Worm (Caenorhabditis elegans) whole organism, early embryonic: Measurements from ENCODE around the gene D1054.8.

Source experiments
- B0310.2 ChIP-seq: sonication (generic microtip); optimal IDR thresholded peaks from 2 replicates; lab custom pipeline; 2016; ENCODE audit warnings: mild to moderate bottlenecking, missing genetic modification characterization, missing compliant biosample characterization
- F13C5.2 ChIP-seq: sonication (generic microtip); optimal IDR thresholded peaks from 2 replicates; lab custom pipeline; 2017; ENCODE audit warnings: mild to moderate bottlenecking, missing genetic modification characterization, inconsistent platforms, missing compliant biosample characterization
- ama-1 ChIP-seq: fragments of 150-350 bp; optimal IDR thresholded peaks from 2 replicates; lab custom pipeline; 2014
- ceh-36 ChIP-seq: sonication (generic microtip); optimal IDR thresholded peaks from 2 replicates; lab custom pipeline; 2016; ENCODE audit warnings: missing genetic modification characterization, inconsistent platforms, missing compliant biosample characterization
- flt-1 ChIP-seq: fragments of 200-800 bp; sonication (Bioruptor generic); IDR thresholded peaks from 2 replicates; pipeline ENCODE4 v1.3.6; 2022; ENCODE audit warnings: missing genetic modification characterization, missing compliant biosample characterization
- hmg-4 ChIP-seq: fragments of 200-800 bp; sonication (Bioruptor generic); optimal IDR thresholded peaks from 2 replicates; lab custom pipeline; 2018; ENCODE audit warnings: mild to moderate bottlenecking, missing genetic modification characterization, missing compliant biosample characterization
- pes-1 ChIP-seq: fragments of 200-800 bp; sonication (Bioruptor generic); IDR thresholded peaks from 2 replicates; pipeline ENCODE4 v1.3.6; 2022; ENCODE audit warnings: missing genetic modification reagents, missing genetic modification characterization, missing compliant biosample characterization
- scrt-1 ChIP-seq: fragments of 200-800 bp; sonication (Bioruptor generic); IDR thresholded peaks from 2 replicates; pipeline ENCODE4 v1.3.6; 2022; ENCODE audit warnings: missing genetic modification characterization, missing compliant biosample characterization
- sea-1 ChIP-seq: fragments of 200-800 bp; sonication (Bioruptor generic); conservative IDR thresholded peaks from 2 replicates; pipeline ENCODE4 v1.3.6; 2022; ENCODE audit warnings: missing genetic modification characterization, missing compliant biosample characterization
- tbx-11 ChIP-seq: fragments of 200-800 bp; sonication (Bioruptor generic); IDR thresholded peaks from 2 replicates; pipeline ENCODE4 v1.3.6; 2022; ENCODE audit warnings: missing genetic modification characterization, missing compliant biosample characterization
- tbx-37 ChIP-seq: fragments of 200-800 bp; sonication (Bioruptor generic); conservative IDR thresholded peaks from 2 replicates; pipeline ENCODE4 v1.3.6; 2022; ENCODE audit warnings: missing genetic modification reagents, missing genetic modification characterization, missing compliant biosample characterization

ce11 chrV:10741357-10741756 lies 42.8 kb upstream of the D1054.8 start, which contains the start of gene ZC302.3:
- TF ChIP-seq sea-1 (GFP tag; lab: Robert Waterston, UW) (no peak), pes-1 (GFP tag; lab: Robert Waterston, UW) (no peak), F13C5.2 (tag; lab: Kevin White, UChicago) (no peak), tbx-11 (GFP tag; lab: Robert Waterston, UW) (no peak), ama-1 (lab: Kevin White, UChicago) (no peak), hmg-4 (GFP tag; lab: Kevin White, UChicago) (no peak), ceh-36 (tag; lab: Kevin White, UChicago) (no peak), B0310.2 (tag; lab: Kevin White, UChicago) (no peak), flt-1 (GFP tag; lab: Robert Waterston, UW) (no peak), tbx-37 (no peak), scrt-1 (GFP tag; lab: Robert Waterston, UW) (no peak)
